Fruit fly (Drosophila melanogaster): ENCODE measurements around the gene CG42680.

dm6 chr2L:14562320-14562719 is 25.7 kb downstream of the CG42680 start:
- TF ChIP-seq CG8478 (optimal IDR thresholded peaks at IDR 0.05) (no peak), CTCF (optimal IDR thresholded peaks at IDR 0.05) (no peak)

All from S2 (cell line).